Fruit fly (Drosophila melanogaster) whole organism, embryonic: ENCODE data around the gene CG42792.
A peak's percentile ranks its signal among the peaks of the same experiment; 100 is the strongest.

Experiments used
- Abd-B ChIP-seq: fragments of 200-800 bp; sonication (Bioruptor generic); optimal IDR thresholded peaks from 2 replicates; lab custom pipeline; 2018; ENCODE audit warnings: missing biosample characterization, mild to moderate bottlenecking, missing genetic modification characterization, moderate library complexity
- Antp ChIP-seq: fragments of 200-800 bp; sonication (Bioruptor generic); optimal IDR thresholded peaks from 3 replicates; lab custom pipeline; 2016; ENCODE audit warnings: missing biosample characterization, missing genetic modification characterization
- B-H1 ChIP-seq: fragments of 200-800 bp; sonication (Bioruptor generic); IDR thresholded peaks from 3 replicates; pipeline ENCODE4 v1.3.6; 2022; ENCODE audit warnings: missing biosample characterization, missing genetic modification characterization
- CG10543 ChIP-seq: fragments of 200-800 bp; sonication (Bioruptor generic); optimal IDR thresholded peaks from 3 replicates; lab custom pipeline; 2017; ENCODE audit warnings: missing biosample characterization, mild to moderate bottlenecking, missing genetic modification characterization, moderate library complexity
- CG11504 ChIP-seq: fragments of 200-800 bp; sonication (Bioruptor generic); optimal IDR thresholded peaks from 3 replicates; lab custom pipeline; 2019; ENCODE audit warnings: missing biosample characterization, mild to moderate bottlenecking, missing genetic modification characterization, moderate library complexity
- CG11695 ChIP-seq: fragments of 200-800 bp; sonication (Bioruptor generic); IDR thresholded peaks from 3 replicates; pipeline ENCODE4 v1.3.6; 2022; ENCODE audit warnings: missing biosample characterization, missing genetic modification characterization
- CG14860 ChIP-seq: fragments of 200-800 bp; sonication (Bioruptor generic); IDR thresholded peaks from 3 replicates; pipeline ENCODE4 v1.3.6; 2022; ENCODE audit warnings: missing biosample characterization, missing genetic modification characterization; ENCODE audit not compliant: partially characterized antibody
- CG17385 ChIP-seq: fragments of 200-800 bp; sonication (Bioruptor generic); optimal IDR thresholded peaks from 3 replicates; lab custom pipeline; 2018; ENCODE audit warnings: missing biosample characterization, mild to moderate bottlenecking, missing genetic modification characterization
- CG18262 ChIP-seq: fragments of 200-800 bp; optimal IDR thresholded peaks from 3 replicates; lab custom pipeline; 2019; ENCODE audit warnings: missing biosample characterization, mild to moderate bottlenecking, missing genetic modification characterization, moderate library complexity
- CG2116 ChIP-seq: fragments of 200-800 bp; sonication (Bioruptor generic); optimal IDR thresholded peaks from 3 replicates; lab custom pipeline; 2018; ENCODE audit warnings: missing biosample characterization, mild to moderate bottlenecking, missing genetic modification characterization
- CG2202 ChIP-seq: fragments of 200-800 bp; sonication (Bioruptor generic); optimal IDR thresholded peaks from 2 replicates; lab custom pipeline; 2018; ENCODE audit warnings: missing biosample characterization, mild to moderate bottlenecking, missing genetic modification characterization
- CG32772 ChIP-seq: fragments of 200-800 bp; sonication (Bioruptor generic); IDR thresholded peaks from 2 replicates; pipeline ENCODE4 v1.3.6; 2022; ENCODE audit warnings: missing biosample characterization, missing genetic modification characterization
- CG3847 ChIP-seq: fragments of 200-800 bp; sonication (Bioruptor generic); IDR thresholded peaks from 2 replicates; pipeline ENCODE4 v1.3.6; 2022; ENCODE audit warnings: missing biosample characterization, missing genetic modification characterization
- CG4730 ChIP-seq: fragments of 200-800 bp; sonication (Bioruptor generic); IDR thresholded peaks from 2 replicates; pipeline ENCODE4 v1.3.6; 2022; ENCODE audit warnings: missing biosample characterization, missing genetic modification characterization
- CG6654 ChIP-seq: fragments of 200-800 bp; sonication (Bioruptor generic); optimal IDR thresholded peaks from 2 replicates; lab custom pipeline; 2017; ENCODE audit warnings: missing biosample characterization, mild to moderate bottlenecking, missing genetic modification characterization
- CG8478 ChIP-seq: fragments of >200 bp; optimal IDR thresholded peaks from 2 replicates; lab custom pipeline; 2018
- CG9727 ChIP-seq: fragments of 200-800 bp; sonication (Bioruptor generic); optimal IDR thresholded peaks from 3 replicates; lab custom pipeline; 2017; ENCODE audit warnings: missing biosample characterization, mild to moderate bottlenecking, missing genetic modification characterization
- Camta ChIP-seq: fragments of 200-800 bp; sonication (Bioruptor generic); optimal IDR thresholded peaks from 2 replicates; lab custom pipeline; 2016; ENCODE audit warnings: missing biosample characterization, missing genetic modification characterization
- CrebB ChIP-seq: fragments of 200-800 bp; sonication (Bioruptor generic); optimal IDR thresholded peaks from 3 replicates; lab custom pipeline; 2018; ENCODE audit warnings: missing biosample characterization, mild to moderate bottlenecking, missing genetic modification characterization
- D19A ChIP-seq: fragments of 200-800 bp; optimal IDR thresholded peaks from 3 replicates; lab custom pipeline; 2019; ENCODE audit warnings: missing biosample characterization, mild to moderate bottlenecking, missing genetic modification characterization, moderate library complexity
- Dbx ChIP-seq: fragments of 200-800 bp; sonication (Bioruptor generic); IDR thresholded peaks from 3 replicates; pipeline ENCODE4 v1.3.6; 2022; ENCODE audit warnings: missing biosample characterization, missing genetic modification characterization
- Dek ChIP-seq: fragments of 200-800 bp; sonication (Bioruptor generic); optimal IDR thresholded peaks from 3 replicates; lab custom pipeline; 2019; ENCODE audit warnings: missing biosample characterization, mild to moderate bottlenecking, missing genetic modification characterization, moderate library complexity
- Hr78 ChIP-seq, 2 experiments: fragments of 200-800 bp in 1 of 2; fragments of >200 bp in 1 of 2; sonication (Bioruptor generic) in 1 of 2; optimal IDR thresholded peaks; 2 replicates each; lab custom pipeline; 2017 to 2019; ENCODE audit warnings: missing biosample characterization in 2 of 2, missing genetic modification characterization in 2 of 2, mild to moderate bottlenecking in 1 of 2, moderate library complexity in 1 of 2
- Myb ChIP-seq: fragments of 200-800 bp; sonication (Bioruptor generic); optimal IDR thresholded peaks from 2 replicates; lab custom pipeline; 2016; ENCODE audit warnings: missing biosample characterization, missing genetic modification characterization
- Nf-YA ChIP-seq: fragments of 200-800 bp; sonication (Bioruptor generic); IDR thresholded peaks from 2 replicates; pipeline ENCODE4 v1.3.6; 2022; ENCODE audit warnings: missing biosample characterization, missing genetic modification characterization
- Nf-YB ChIP-seq: fragments of 200-800 bp; sonication (Bioruptor generic); optimal IDR thresholded peaks from 3 replicates; lab custom pipeline; 2019; ENCODE audit warnings: missing biosample characterization, mild to moderate bottlenecking, missing genetic modification characterization, moderate library complexity
- NfI ChIP-seq: fragments of 200-800 bp; sonication (Bioruptor generic); optimal IDR thresholded peaks from 3 replicates; lab custom pipeline; 2018; ENCODE audit warnings: missing biosample characterization, mild to moderate bottlenecking, missing genetic modification characterization, moderate library complexity
- Ptx1 ChIP-seq: fragments of 200-800 bp; sonication (Bioruptor generic); IDR thresholded peaks from 2 replicates; pipeline ENCODE4 v1.3.6; 2022; ENCODE audit warnings: missing biosample characterization, missing genetic modification characterization
- Sry-β ChIP-seq: fragments of 200-800 bp; sonication (Bioruptor generic); optimal IDR thresholded peaks from 2 replicates; lab custom pipeline; 2018; ENCODE audit warnings: missing biosample characterization, mild to moderate bottlenecking, missing genetic modification characterization, moderate library complexity
- bowl ChIP-seq: fragments of 200-800 bp; sonication (Bioruptor generic); IDR thresholded peaks from 2 replicates; pipeline ENCODE4 v1.3.6; 2022; ENCODE audit warnings: missing biosample characterization, missing genetic modification characterization
- disco-r ChIP-seq: fragments of 200-800 bp; sonication (Bioruptor generic); optimal IDR thresholded peaks from 2 replicates; lab custom pipeline; 2016; ENCODE audit warnings: missing biosample characterization, missing genetic modification characterization
- dm ChIP-seq: fragments of 200-800 bp; sonication (Bioruptor generic); optimal IDR thresholded peaks from 3 replicates; lab custom pipeline; 2016; ENCODE audit warnings: missing biosample characterization, missing genetic modification characterization
- dmrt11E ChIP-seq: fragments of 200-800 bp; sonication (Bioruptor generic); optimal IDR thresholded peaks from 3 replicates; lab custom pipeline; 2018; ENCODE audit warnings: missing biosample characterization, mild to moderate bottlenecking, missing genetic modification characterization, moderate library complexity
- ems ChIP-seq: fragments of 200-800 bp; sonication (Bioruptor generic); optimal IDR thresholded peaks from 3 replicates; lab custom pipeline; 2016; ENCODE audit warnings: missing biosample characterization, missing genetic modification characterization
- ftz-f1 ChIP-seq: fragments of 200-800 bp; sonication (Bioruptor generic); optimal IDR thresholded peaks from 2 replicates; lab custom pipeline; 2016; ENCODE audit warnings: missing biosample characterization, missing genetic modification characterization
- gcm ChIP-seq: fragments of 200-800 bp; sonication (Bioruptor generic); optimal IDR thresholded peaks from 2 replicates; lab custom pipeline; 2019; ENCODE audit warnings: missing biosample characterization, mild to moderate bottlenecking, missing genetic modification characterization, moderate library complexity
- gem ChIP-seq: fragments of 200-800 bp; sonication (Bioruptor generic); optimal IDR thresholded peaks from 2 replicates; lab custom pipeline; 2019; ENCODE audit warnings: missing biosample characterization, mild to moderate bottlenecking, missing genetic modification characterization, moderate library complexity
- kah ChIP-seq: fragments of 200-800 bp; sonication (Bioruptor generic); optimal IDR thresholded peaks from 2 replicates; lab custom pipeline; 2018; ENCODE audit warnings: missing biosample characterization, mild to moderate bottlenecking, missing genetic modification characterization
- kni ChIP-seq: fragments of 200-800 bp; sonication (Bioruptor generic); optimal IDR thresholded peaks from 3 replicates; lab custom pipeline; 2017; ENCODE audit warnings: mild to moderate bottlenecking, missing biosample characterization, missing genetic modification reagents, missing genetic modification characterization
- nerfin-1 ChIP-seq: fragments of 200-800 bp; sonication (Bioruptor generic); optimal IDR thresholded peaks from 3 replicates; lab custom pipeline; 2019; ENCODE audit warnings: missing biosample characterization, mild to moderate bottlenecking, missing genetic modification characterization, moderate library complexity
- nom ChIP-seq: fragments of 200-800 bp; sonication (Bioruptor generic); optimal IDR thresholded peaks from 2 replicates; lab custom pipeline; 2017; ENCODE audit warnings: missing biosample characterization, missing genetic modification characterization, mild to moderate bottlenecking, moderate library complexity, missing genetic modification reagents
- onecut ChIP-seq: fragments of 200-800 bp; sonication (Bioruptor generic); IDR thresholded peaks from 2 replicates; pipeline ENCODE4 v1.3.6; 2022; ENCODE audit warnings: missing biosample characterization, missing genetic modification characterization
- prd ChIP-seq, 3 experiments: fragments of >200 bp in 2 of 3; fragments of 200-800 bp in 1 of 3; sonication (Bioruptor generic) in 1 of 3; optimal IDR thresholded peaks in 2 of 3; IDR thresholded peaks in 1 of 3; 2 replicates in 2 of 3; 3 replicates in 1 of 3; pipeline versions ENCODE4 v1.3.6 to Lab custom; 2017 to 2022; ENCODE audit warnings: missing biosample characterization in 1 of 3, missing genetic modification characterization in 1 of 3
- salm ChIP-seq: fragments of 200-800 bp; sonication (Bioruptor generic); optimal IDR thresholded peaks from 2 replicates; lab custom pipeline; 2018; ENCODE audit warnings: missing biosample characterization, mild to moderate bottlenecking, missing genetic modification characterization
- sima ChIP-seq: fragments of 200-800 bp; sonication (Bioruptor generic); optimal IDR thresholded peaks from 2 replicates; lab custom pipeline; 2016; ENCODE audit warnings: missing biosample characterization, missing genetic modification characterization
- trem ChIP-seq: fragments of 200-800 bp; optimal IDR thresholded peaks from 3 replicates; lab custom pipeline; 2019; ENCODE audit warnings: missing biosample characterization, mild to moderate bottlenecking, missing genetic modification characterization, moderate library complexity
- unc-4 ChIP-seq: fragments of 200-800 bp; sonication (Bioruptor generic); IDR thresholded peaks from 2 replicates; pipeline ENCODE4 v1.3.6; 2022; ENCODE audit warnings: missing biosample characterization, missing genetic modification characterization; ENCODE audit not compliant: partially characterized antibody
- usp ChIP-seq: fragments of >200 bp; optimal IDR thresholded peaks from 2 replicates; lab custom pipeline; 2017; ENCODE audit warnings: missing biosample characterization, missing genetic modification characterization

CG42792 gene

DNA sequence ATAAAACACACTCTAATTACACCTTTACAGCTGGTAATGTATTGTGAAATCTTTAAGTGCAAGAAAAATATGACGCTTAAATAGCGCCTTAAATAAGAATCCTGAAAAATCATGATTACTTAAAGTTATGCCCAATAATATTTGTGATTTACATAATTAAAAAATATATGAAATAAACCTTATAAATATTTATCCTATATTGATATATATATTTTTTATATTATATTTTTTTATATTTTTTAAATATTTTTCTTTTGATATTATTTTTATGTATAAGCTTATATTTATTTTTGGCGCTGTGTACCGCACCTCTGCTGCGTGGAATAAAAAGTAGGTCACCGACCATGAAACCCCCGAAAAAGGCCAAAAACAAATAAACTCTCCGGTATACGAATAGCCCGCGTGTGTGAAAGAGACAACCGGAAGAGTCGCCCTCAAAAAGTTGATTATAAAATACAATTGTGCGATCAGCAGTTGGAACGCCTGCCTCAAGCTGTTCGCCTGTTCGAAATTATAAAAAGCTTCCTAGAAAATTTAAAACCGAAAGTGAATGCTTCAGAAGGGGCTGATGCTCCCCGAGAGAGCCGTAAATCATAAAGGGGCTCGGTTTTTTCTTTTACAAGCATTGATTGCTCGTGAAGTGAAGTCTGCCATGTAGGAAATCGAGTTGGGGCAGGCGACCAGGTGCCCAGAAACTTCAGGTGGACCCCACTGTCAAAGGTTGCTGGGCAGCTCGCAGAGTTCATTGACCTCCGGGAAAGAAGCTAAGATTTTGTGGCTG lies 43.4 kb upstream of the CG42792 start (continued):
- peak; percentile 4 for TF ChIP-seq Nf-YB (GFP tag; lab: Kevin White, UChicago)
- peak; percentile 35 for TF ChIP-seq Sry-β (GFP tag; lab: Kevin White, UChicago)
- peak; percentile 12 for TF ChIP-seq dm (GFP tag; lab: Kevin White, UChicago)
- TF ChIP-seq Abd-B (GFP tag; lab: Kevin White, UChicago), result peak; percentile 12
- TF ChIP-seq gcm (GFP tag; lab: Kevin White, UChicago), result peak; percentile 62
- TF ChIP-seq CG2116 (GFP tag; lab: Kevin White, UChicago), result peak; percentile 7
- TF ChIP-seq CG11504 (tag; lab: Kevin White, UChicago), result peak; percentile 74
- TF ChIP-seq nerfin-1, result peak; percentile 5
- peak; percentile 63 for TF ChIP-seq D19A
- peak; percentile 50 for TF ChIP-seq CG17385
- peak; percentile 37 for TF ChIP-seq CG6654 (GFP tag; lab: Kevin White, UChicago)
- peak; percentile 16; the same call in 2 of the 3 replicates for TF ChIP-seq B-H1 (GFP tag; lab: Robert Waterston, UW)
- TF ChIP-seq CG2202 (tag; lab: Kevin White, UChicago), result no peak
- TF ChIP-seq Hr78 (GFP tag; optimal IDR thresholded peaks at IDR 0.05; lab: Kevin White, UChicago), result peak in 1 of 2 experiments; percentile 95
- TF ChIP-seq CG4730 (GFP tag; lab: Robert Waterston, UW), result no peak
- no peak for TF ChIP-seq Nf-YA (GFP tag; lab: Robert Waterston, UW)
- TF ChIP-seq onecut (GFP tag; lab: Robert Waterston, UW), result peak; percentile 42
- no peak for TF ChIP-seq CG8478 (lab: Kevin White, UChicago)
- TF ChIP-seq kni (GFP tag; lab: Kevin White, UChicago), result peak; percentile 99
- peak; percentile 42 for TF ChIP-seq Dek
- peak; percentile 48; the same call in 1 of the 3 replicates for TF ChIP-seq Dbx (GFP tag; lab: Robert Waterston, UW)
- TF ChIP-seq dmrt11E (tag; lab: Kevin White, UChicago), result peak; percentile 56
- TF ChIP-seq nom, result no peak
- no peak for TF ChIP-seq sima
- 0 out of 3 replicates have a peak, but pooled peaks have one; percentile 26 for TF ChIP-seq CG11695
- TF ChIP-seq disco-r (GFP tag; lab: Kevin White, UChicago), result no peak
- TF ChIP-seq bowl, result no peak
- no peak for TF ChIP-seq ems (GFP tag; lab: Kevin White, UChicago)
- no peak for TF ChIP-seq usp (GFP tag; lab: Kevin White, UChicago)
- no peak for TF ChIP-seq Camta (GFP tag; lab: Kevin White, UChicago)
- TF ChIP-seq CG9727 (GFP tag; lab: Kevin White, UChicago), result peak; percentile 31
- peak; percentile 37 for TF ChIP-seq CrebB (tag; lab: Kevin White, UChicago)
- peak; percentile 87 for TF ChIP-seq gem
- TF ChIP-seq Ptx1 (GFP tag; lab: Robert Waterston, UW), result peak; percentile 50; the same call in 1 of the 2 replicates
- peak; percentile 91 for TF ChIP-seq CG10543 (GFP tag; lab: Kevin White, UChicago)
- TF ChIP-seq Antp (GFP tag; lab: Kevin White, UChicago), result no peak
- no peak for TF ChIP-seq CG32772 (GFP tag; lab: Robert Waterston, UW)
- TF ChIP-seq Myb (GFP tag; lab: Kevin White, UChicago), result no peak
- TF ChIP-seq prd (optimal IDR thresholded peaks at IDR 0.05; lab: Kevin White, UChicago), result no peak
- peak; percentile 19; the same call in 2 of the 3 replicates for TF ChIP-seq prd (GFP tag; IDR thresholded peaks at IDR 0.05; lab: Robert Waterston, UW)
- TF ChIP-seq ftz-f1 (GFP tag; lab: Kevin White, UChicago), result peak; percentile 99
- TF ChIP-seq NfI (GFP tag; lab: Kevin White, UChicago), result peak; percentile 46
- TF ChIP-seq salm (tag; lab: Kevin White, UChicago), result peak; percentile 55
- 0 out of 3 replicates have a peak, but pooled peaks have one; percentile 8 for TF ChIP-seq CG14860 (GFP tag; lab: Robert Waterston, UW)
- no peak for TF ChIP-seq CG3847 (GFP tag; lab: Robert Waterston, UW)
- peak; percentile 40 for TF ChIP-seq kah (GFP tag; lab: Kevin White, UChicago)
- TF ChIP-seq CG18262 (tag; lab: Kevin White, UChicago), result peak; percentile 86
- 0 out of 2 replicates have a peak, but pooled peaks have one; percentile 20 for TF ChIP-seq unc-4 (GFP tag; lab: Robert Waterston, UW)
- peak; percentile 25 for TF ChIP-seq trem (tag; lab: Kevin White, UChicago)
